Fruit fly (Drosophila melanogaster): ENCODE measurements around the gene Myc.

Gene Myc

dm6 chrX:3363676-3364075 is 9.3 kb upstream of the Myc start (continued):
- TF ChIP-seq CG2678 (tag; optimal IDR thresholded peaks at IDR 0.05) (peak; percentile 75), CG32532 (GFP tag; IDR thresholded peaks at IDR 0.05) (peak; percentile 97), Bdp1 (GFP tag; optimal IDR thresholded peaks at IDR 0.05) (peak; percentile 42), CG16813 (GFP tag; IDR thresholded peaks at IDR 0.05; ENCODE audit: partially characterized antibody) (no peak), CG2120 (GFP tag; optimal IDR thresholded peaks at IDR 0.05) (peak; percentile 93), CG10321 (GFP tag; IDR thresholded peaks at IDR 0.05) (no peak), Blimp-1 (GFP tag; optimal IDR thresholded peaks at IDR 0.05) (peak; percentile 45), danr (GFP tag; IDR thresholded peaks at IDR 0.05) (no peak), CG14860 (GFP tag; IDR thresholded peaks at IDR 0.05; ENCODE audit: partially characterized antibody) (no peak), CG42726 (GFP tag; IDR thresholded peaks at IDR 0.05; ENCODE audit: partially characterized antibody) (no peak), Awh (GFP tag; IDR thresholded peaks at IDR 0.05) (peak; percentile 64), CG12219 (GFP tag; optimal IDR thresholded peaks at IDR 0.05) (no peak), pum (GFP tag; optimal IDR thresholded peaks at IDR 0.05) (peak; percentile 27), CkIIα-i1 (GFP tag; IDR thresholded peaks at IDR 0.05) (no peak), MTF-1 (GFP tag; optimal IDR thresholded peaks at IDR 0.05; ENCODE audit: borderline replicate concordance) (no peak), wdn (GFP tag; IDR thresholded peaks at IDR 0.05) (peak; percentile 92), CG1832 (GFP tag; optimal IDR thresholded peaks at IDR 0.05) (no peak), ranshi (GFP tag; IDR thresholded peaks at IDR 0.05) (peak; percentile 76), dpn (GFP tag; optimal IDR thresholded peaks at IDR 0.05) (peak; percentile 49 to 81), CG4730 (GFP tag; IDR thresholded peaks at IDR 0.05) (peak; percentile 34; the same call in 1 of the 2 replicates), cad (GFP tag; optimal IDR thresholded peaks at IDR 0.05) (no peak), fru (optimal IDR thresholded peaks at IDR 0.05) (no peak), Drgx (GFP tag; IDR thresholded peaks at IDR 0.05) (no peak), NC2α (GFP tag; optimal IDR thresholded peaks at IDR 0.05) (no peak), sd (tag; optimal IDR thresholded peaks at IDR 0.05) (peak; percentile 60), da (GFP tag; optimal IDR thresholded peaks at IDR 0.05) (peak; percentile 29), C15 (GFP tag; IDR thresholded peaks at IDR 0.05) (0 out of 3 replicates have a peak, but pooled peaks have one; percentile 43), Atf3 (GFP tag; optimal IDR thresholded peaks at IDR 0.05) (no peak), pan (optimal IDR thresholded peaks at IDR 0.05) (no peak), pan (GFP tag; optimal IDR thresholded peaks at IDR 0.05 in 1 of 2, IDR thresholded peaks at IDR 0.05 in 1 of 2) (peak in 1 of 2 experiments; percentile 79), CG10274 (GFP tag; optimal IDR thresholded peaks at IDR 0.05) (peak; percentile 56), CG14050 (GFP tag; IDR thresholded peaks at IDR 0.05) (no peak), nom (GFP tag; optimal IDR thresholded peaks at IDR 0.05) (no peak), Xrp1 (GFP tag; IDR thresholded peaks at IDR 0.05) (peak; percentile 72), CG8281 (tag; optimal IDR thresholded peaks at IDR 0.05) (no peak), eyg (GFP tag; optimal IDR thresholded peaks at IDR 0.05) (peak; percentile 61), CG11398 (GFP tag; optimal IDR thresholded peaks at IDR 0.05) (no peak), az2 (GFP tag; optimal IDR thresholded peaks at IDR 0.05) (peak; percentile 45), luna (GFP tag; optimal IDR thresholded peaks at IDR 0.05) (peak; percentile 51), CG9932 (GFP tag; IDR thresholded peaks at IDR 0.05) (peak; percentile 96), Doc3 (GFP tag; IDR thresholded peaks at IDR 0.05; ENCODE audit: partially characterized antibody) (no peak), Doc2 (GFP tag; IDR thresholded peaks at IDR 0.05) (no peak), otp (GFP tag; IDR thresholded peaks at IDR 0.05) (0 out of 3 replicates have a peak, but pooled peaks have one; percentile 55), grau (tag; optimal IDR thresholded peaks at IDR 0.05) (peak; percentile 56), CG8765 (GFP tag; IDR thresholded peaks at IDR 0.05) (peak; percentile 69; the same call in 1 of the 2 replicates), CG30431 (GFP tag; optimal IDR thresholded peaks at IDR 0.05) (peak; percentile 40), CG17361 (GFP tag; IDR thresholded peaks at IDR 0.05) (peak; percentile 33; the same call in 2 of the 3 replicates), Fer2 (tag; optimal IDR thresholded peaks at IDR 0.05) (no peak), dmrt99B (tag; optimal IDR thresholded peaks at IDR 0.05) (peak; percentile 12), nerfin-1 (tag; optimal IDR thresholded peaks at IDR 0.05) (no peak), HLH3B (GFP tag; IDR thresholded peaks at IDR 0.05) (0 out of 2 replicates have a peak, but pooled peaks have one; percentile 46), aop (GFP tag; IDR thresholded peaks at IDR 0.05) (no peak)
